Fruit fly (Drosophila melanogaster) whole organism, embryonic: ENCODE measurements around the gene dUTPase.

Experiments
- CG10366 ChIP-seq: fragments of 200-800 bp; sonication (Bioruptor generic); IDR thresholded peaks from 2 replicates; pipeline ENCODE4 v1.3.6; 2022; ENCODE audit warnings: missing biosample characterization, missing genetic modification characterization
- CG14667 ChIP-seq: fragments of 200-800 bp; sonication (Bioruptor generic); IDR thresholded peaks from 2 replicates; pipeline ENCODE4 v1.3.6; 2022; ENCODE audit warnings: missing biosample characterization, missing genetic modification characterization
- CG16779 ChIP-seq: fragments of 200-800 bp; sonication (Bioruptor generic); IDR thresholded peaks from 2 replicates; pipeline ENCODE4 v1.3.6; 2022; ENCODE audit warnings: missing biosample characterization, missing genetic modification characterization
- CG17385 ChIP-seq: fragments of 200-800 bp; sonication (Bioruptor generic); optimal IDR thresholded peaks from 3 replicates; lab custom pipeline; 2018; ENCODE audit warnings: missing biosample characterization, mild to moderate bottlenecking, missing genetic modification characterization
- CG31224 ChIP-seq: fragments of 200-800 bp; sonication (Bioruptor generic); IDR thresholded peaks from 2 replicates; pipeline ENCODE4 v1.3.6; 2022; ENCODE audit warnings: missing biosample characterization, missing genetic modification characterization
- CG3847 ChIP-seq: fragments of 200-800 bp; sonication (Bioruptor generic); IDR thresholded peaks from 2 replicates; pipeline ENCODE4 v1.3.6; 2022; ENCODE audit warnings: missing biosample characterization, missing genetic modification characterization
- CG6813 ChIP-seq: fragments of 200-800 bp; sonication (Bioruptor generic); optimal IDR thresholded peaks from 2 replicates; lab custom pipeline; 2017; ENCODE audit warnings: missing biosample characterization, missing genetic modification characterization, mild to moderate bottlenecking, moderate library complexity, missing genetic modification reagents
- CG7357 ChIP-seq: fragments of 200-800 bp; sonication (Bioruptor generic); IDR thresholded peaks from 3 replicates; pipeline ENCODE4 v1.3.6; 2022; ENCODE audit warnings: missing biosample characterization, missing genetic modification characterization
- CG7786 ChIP-seq: fragments of 200-800 bp; sonication (Bioruptor generic); optimal IDR thresholded peaks from 2 replicates; lab custom pipeline; 2016; ENCODE audit warnings: missing biosample characterization, missing genetic modification characterization
- CG8281 ChIP-seq: fragments of 200-800 bp; sonication (Bioruptor generic); optimal IDR thresholded peaks from 2 replicates; lab custom pipeline; 2018; ENCODE audit warnings: missing biosample characterization, mild to moderate bottlenecking, missing genetic modification characterization, moderate library complexity
- CG8290 ChIP-seq, 3 experiments: fragments of 200-800 bp; sonication (Bioruptor generic); optimal IDR thresholded peaks; 2 replicates each; lab custom pipeline; 2016 to 2019; ENCODE audit warnings: missing biosample characterization in 3 of 3, missing genetic modification characterization in 3 of 3, mild to moderate bottlenecking in 2 of 3, moderate library complexity in 1 of 3
- CG9932 ChIP-seq: fragments of 200-800 bp; sonication (Bioruptor generic); IDR thresholded peaks from 2 replicates; pipeline ENCODE4 v1.3.6; 2022; ENCODE audit warnings: missing biosample characterization, missing genetic modification characterization
- Dek ChIP-seq: fragments of 200-800 bp; sonication (Bioruptor generic); optimal IDR thresholded peaks from 3 replicates; lab custom pipeline; 2019; ENCODE audit warnings: missing biosample characterization, mild to moderate bottlenecking, missing genetic modification characterization, moderate library complexity
- Dll ChIP-seq: fragments of 200-800 bp; sonication (Bioruptor generic); IDR thresholded peaks from 4 replicates; pipeline ENCODE4 v1.3.6; 2022; ENCODE audit warnings: missing biosample characterization, missing genetic modification characterization; ENCODE audit not compliant: partially characterized antibody
- Ets65A ChIP-seq: fragments of 200-800 bp; sonication (Bioruptor generic); peaks from one replicate; lab custom pipeline; 2016; ENCODE audit warnings: missing biosample characterization, missing genetic modification characterization
- Fer2 ChIP-seq: fragments of 200-800 bp; sonication (Bioruptor generic); optimal IDR thresholded peaks from 2 replicates; lab custom pipeline; 2018; ENCODE audit warnings: missing biosample characterization, mild to moderate bottlenecking, missing genetic modification characterization, moderate library complexity
- Fer3 ChIP-seq: fragments of 200-800 bp; sonication (Bioruptor generic); optimal IDR thresholded peaks from 2 replicates; lab custom pipeline; 2018; ENCODE audit warnings: missing biosample characterization, mild to moderate bottlenecking, missing genetic modification characterization, moderate library complexity
- HmgZ ChIP-seq: fragments of 200-800 bp; sonication (Bioruptor generic); optimal IDR thresholded peaks from 2 replicates; lab custom pipeline; 2018; ENCODE audit warnings: missing biosample characterization, mild to moderate bottlenecking, missing genetic modification characterization
- Hmr ChIP-seq: fragments of 200-800 bp; sonication (Bioruptor generic); optimal IDR thresholded peaks from 3 replicates; lab custom pipeline; 2017; ENCODE audit warnings: mild to moderate bottlenecking, missing biosample characterization, missing genetic modification reagents, missing genetic modification characterization
- Hsf ChIP-seq: fragments of 200-800 bp; sonication (Bioruptor generic); optimal IDR thresholded peaks from 3 replicates; lab custom pipeline; 2016; ENCODE audit warnings: missing biosample characterization, missing genetic modification characterization
- Lpt ChIP-seq: fragments of >200 bp; optimal IDR thresholded peaks from 2 replicates; lab custom pipeline; 2018; ENCODE audit warnings: missing biosample characterization, missing genetic modification characterization
- MTF-1 ChIP-seq: fragments of 200-800 bp; sonication (Bioruptor generic); optimal IDR thresholded peaks from 2 replicates; lab custom pipeline; 2018; ENCODE audit warnings: missing biosample characterization, mild to moderate bottlenecking, missing genetic modification characterization, borderline replicate concordance
- Scr ChIP-seq: fragments of 200-800 bp; sonication (Bioruptor generic); IDR thresholded peaks from 2 replicates; pipeline ENCODE4 v1.3.6; 2022; ENCODE audit warnings: missing biosample characterization, missing genetic modification characterization; ENCODE audit not compliant: partially characterized antibody
- Spps ChIP-seq: fragments of 200-800 bp; sonication (Bioruptor generic); optimal IDR thresholded peaks from 2 replicates; lab custom pipeline; 2018; ENCODE audit warnings: missing biosample characterization, mild to moderate bottlenecking, missing genetic modification characterization
- abd-A ChIP-seq: fragments of 200-800 bp; sonication (Bioruptor generic); optimal IDR thresholded peaks from 3 replicates; lab custom pipeline; 2019; ENCODE audit warnings: missing biosample characterization, mild to moderate bottlenecking, missing genetic modification characterization, moderate library complexity
- ash1 ChIP-seq: fragments of 200-800 bp; sonication (Bioruptor generic); optimal IDR thresholded peaks from 2 replicates; lab custom pipeline; 2018; ENCODE audit warnings: missing biosample characterization, mild to moderate bottlenecking, missing genetic modification characterization
- cg ChIP-seq: fragments of 200-800 bp; sonication (Bioruptor generic); optimal IDR thresholded peaks from 3 replicates; lab custom pipeline; 2019; ENCODE audit warnings: missing biosample characterization, mild to moderate bottlenecking, missing genetic modification characterization, moderate library complexity
- chinmo ChIP-seq: fragments of 200-800 bp; sonication (Bioruptor generic); IDR thresholded peaks from 4 replicates; pipeline ENCODE4 v1.3.6; 2022; ENCODE audit warnings: missing biosample characterization, missing genetic modification characterization; ENCODE audit not compliant: partially characterized antibody
- crol ChIP-seq: fragments of 200-800 bp; sonication (Bioruptor generic); IDR thresholded peaks from 2 replicates; pipeline ENCODE4 v1.3.6; 2022; ENCODE audit warnings: missing biosample characterization, missing genetic modification characterization
- dm ChIP-seq: fragments of 200-800 bp; sonication (Bioruptor generic); optimal IDR thresholded peaks from 3 replicates; lab custom pipeline; 2016; ENCODE audit warnings: missing biosample characterization, missing genetic modification characterization
- fd3F ChIP-seq: fragments of 200-800 bp; sonication (Bioruptor generic); optimal IDR thresholded peaks from 2 replicates; lab custom pipeline; 2018; ENCODE audit warnings: missing biosample characterization, mild to moderate bottlenecking, missing genetic modification characterization, moderate library complexity
- fd96Cb ChIP-seq: fragments of 200-800 bp; sonication (Bioruptor generic); optimal IDR thresholded peaks from 2 replicates; lab custom pipeline; 2018; ENCODE audit warnings: missing biosample characterization, mild to moderate bottlenecking, missing genetic modification characterization, moderate library complexity
- grau ChIP-seq: fragments of 200-800 bp; optimal IDR thresholded peaks from 3 replicates; lab custom pipeline; 2019; ENCODE audit warnings: missing biosample characterization, mild to moderate bottlenecking, missing genetic modification characterization, moderate library complexity
- grn ChIP-seq: fragments of 200-800 bp; sonication (Bioruptor generic); optimal IDR thresholded peaks from 3 replicates; lab custom pipeline; 2017; ENCODE audit warnings: missing biosample characterization, missing genetic modification characterization
- gt ChIP-seq: fragments of 200-800 bp; sonication (Bioruptor generic); IDR thresholded peaks from 2 replicates; pipeline ENCODE4 v1.3.6; 2022; ENCODE audit warnings: missing biosample characterization, missing genetic modification characterization
- kah ChIP-seq: fragments of 200-800 bp; sonication (Bioruptor generic); optimal IDR thresholded peaks from 2 replicates; lab custom pipeline; 2018; ENCODE audit warnings: missing biosample characterization, mild to moderate bottlenecking, missing genetic modification characterization
- kni ChIP-seq: fragments of 200-800 bp; sonication (Bioruptor generic); optimal IDR thresholded peaks from 3 replicates; lab custom pipeline; 2017; ENCODE audit warnings: mild to moderate bottlenecking, missing biosample characterization, missing genetic modification reagents, missing genetic modification characterization
- pan ChIP-seq, 4 experiments: fragments of >200 bp in 3 of 4; fragments of 200-800 bp in 1 of 4; sonication (Bioruptor generic) in 1 of 4; optimal IDR thresholded peaks in 3 of 4; IDR thresholded peaks in 1 of 4; 2 replicates each; pipeline versions ENCODE4 v1.3.6 to Lab custom; 2017 to 2022; ENCODE audit warnings: missing biosample characterization in 2 of 4, missing genetic modification characterization in 2 of 4, mixed read lengths in 1 of 4
- prd ChIP-seq, 3 experiments: fragments of >200 bp in 2 of 3; fragments of 200-800 bp in 1 of 3; sonication (Bioruptor generic) in 1 of 3; optimal IDR thresholded peaks in 2 of 3; IDR thresholded peaks in 1 of 3; 2 replicates in 2 of 3; 3 replicates in 1 of 3; pipeline versions ENCODE4 v1.3.6 to Lab custom; 2017 to 2022; ENCODE audit warnings: missing biosample characterization in 1 of 3, missing genetic modification characterization in 1 of 3
- sd ChIP-seq: fragments of 200-800 bp; sonication (Bioruptor generic); optimal IDR thresholded peaks from 3 replicates; lab custom pipeline; 2018; ENCODE audit warnings: missing biosample characterization, mild to moderate bottlenecking, missing genetic modification characterization, moderate library complexity
- slou ChIP-seq: fragments of 200-800 bp; sonication (Bioruptor generic); optimal IDR thresholded peaks from 3 replicates; lab custom pipeline; 2016; ENCODE audit warnings: missing biosample characterization, missing genetic modification characterization
- trem ChIP-seq: fragments of 200-800 bp; optimal IDR thresholded peaks from 3 replicates; lab custom pipeline; 2019; ENCODE audit warnings: missing biosample characterization, mild to moderate bottlenecking, missing genetic modification characterization, moderate library complexity
- unc-4 ChIP-seq: fragments of 200-800 bp; sonication (Bioruptor generic); IDR thresholded peaks from 2 replicates; pipeline ENCODE4 v1.3.6; 2022; ENCODE audit warnings: missing biosample characterization, missing genetic modification characterization; ENCODE audit not compliant: partially characterized antibody
- vvl ChIP-seq: fragments of 200-800 bp; sonication (Bioruptor generic); IDR thresholded peaks from 2 replicates; pipeline ENCODE4 v1.3.6; 2022; ENCODE audit warnings: missing biosample characterization, missing genetic modification characterization
- zen2 ChIP-seq: fragments of 200-800 bp; sonication (Bioruptor generic); IDR thresholded peaks from 3 replicates; pipeline ENCODE4 v1.3.6; 2022; ENCODE audit warnings: missing biosample characterization, missing genetic modification characterization; ENCODE audit not compliant: partially characterized antibody

The dUTPase gene

dm6 chr2L:11048307-11048706 is 37.2 kb downstream of the dUTPase start:
- TF ChIP-seq kah (GFP tag; lab: Kevin White, UChicago) = no peak
- no peak for TF ChIP-seq unc-4 (GFP tag; lab: Robert Waterston, UW)
- no peak for TF ChIP-seq Spps (tag; lab: Kevin White, UChicago)
- TF ChIP-seq HmgZ (tag; lab: Kevin White, UChicago) = no peak
- no peak for TF ChIP-seq slou (GFP tag; lab: Kevin White, UChicago)
- no peak for TF ChIP-seq Hsf (GFP tag; lab: Kevin White, UChicago)
- no peak for TF ChIP-seq MTF-1 (GFP tag; lab: Kevin White, UChicago)
- no peak for TF ChIP-seq CG14667 (GFP tag; lab: Robert Waterston, UW)
- no peak for TF ChIP-seq fd96Cb (tag; lab: Kevin White, UChicago)
- TF ChIP-seq CG7786 (GFP tag; lab: Kevin White, UChicago) = no peak
- no peak for TF ChIP-seq dm (GFP tag; lab: Kevin White, UChicago)
- no peak for TF ChIP-seq sd
- no peak for TF ChIP-seq Fer3 (tag; lab: Kevin White, UChicago)
- TF ChIP-seq ash1 (GFP tag; lab: Kevin White, UChicago) = no peak
- TF ChIP-seq Dll (GFP tag; lab: Robert Waterston, UW) = no peak
- no peak for TF ChIP-seq cg (GFP tag; lab: Kevin White, UChicago)
- no peak for TF ChIP-seq Hmr (GFP tag; lab: Kevin White, UChicago)
- no peak for TF ChIP-seq CG3847 (GFP tag; lab: Robert Waterston, UW)
- TF ChIP-seq trem = no peak

dm6 chr2L:11049723-11050122 is 38.6 kb downstream of the dUTPase start:
- no peak for TF ChIP-seq CG16779
- TF ChIP-seq kni (GFP tag; lab: Kevin White, UChicago) = peak; percentile 29
- peak; percentile 59 for TF ChIP-seq crol
- peak; percentile 59 for TF ChIP-seq vvl
- TF ChIP-seq CG17385 = peak; percentile 15
- peak; percentile 52 for TF ChIP-seq CG8281 (tag; lab: Kevin White, UChicago)
- 0 out of 4 replicates have a peak, but pooled peaks have one; percentile 11 for TF ChIP-seq chinmo (GFP tag; lab: Robert Waterston, UW)
- no peak for TF ChIP-seq CG31224

dm6 chr2L:11051644-11052492 is 40.8 kb downstream of the dUTPase start:
- TF ChIP-seq grn (GFP tag; lab: Kevin White, UChicago) (no peak), CG9932 (GFP tag; lab: Robert Waterston, UW) (peak; percentile 44; the same call in 1 of the 2 replicates), CG6813 (GFP tag; lab: Kevin White, UChicago) (no peak), Dek (tag; lab: Kevin White, UChicago) (no peak), CG10366 (GFP tag; lab: Robert Waterston, UW) (no peak), grau (peak; percentile 41), CG7357 (GFP tag; lab: Robert Waterston, UW) (0 out of 3 replicates have a peak, but pooled peaks have one; percentile 18), zen2 (GFP tag; lab: Robert Waterston, UW) (no peak), prd (optimal IDR thresholded peaks at IDR 0.05; lab: Kevin White, UChicago) (no peak), prd (GFP tag; IDR thresholded peaks at IDR 0.05; lab: Robert Waterston, UW) (no peak), CG8290 (GFP tag; optimal IDR thresholded peaks at IDR 0.05; lab: Kevin White, UChicago) (no peak), CG8290 (tag; optimal IDR thresholded peaks at IDR 0.05; lab: Kevin White, UChicago) (no peak), fd3F (GFP tag; lab: Kevin White, UChicago) (no peak), abd-A (tag; lab: Kevin White, UChicago) (no peak), pan (optimal IDR thresholded peaks at IDR 0.05; lab: Kevin White, UChicago) (no peak), pan (GFP tag; optimal IDR thresholded peaks at IDR 0.05 in 1 of 2, IDR thresholded peaks at IDR 0.05 in 1 of 2) (no peak), Ets65A (GFP tag; lab: Kevin White, UChicago) (peak; percentile 13), Lpt (GFP tag; lab: Kevin White, UChicago) (no peak), gt (GFP tag; lab: Robert Waterston, UW) (no peak), Scr (GFP tag; lab: Robert Waterston, UW) (no peak), Fer2 (tag; lab: Kevin White, UChicago) (no peak)
